Worm (Caenorhabditis elegans) whole organism, L4/young adult: ENCODE results near the gene K11H12.8.

Experiments
- W03F9.2 ChIP-seq: fragments of 150-350 bp; optimal IDR thresholded peaks from 2 replicates; lab custom pipeline; 2014; ENCODE audit warnings: missing biosample characterization, missing genetic modification characterization
- him-1 ChIP-seq: sonication (generic microtip); optimal IDR thresholded peaks from 2 replicates; lab custom pipeline; 2016; ENCODE audit warnings: missing genotype, missing genetic modification reagents, missing genetic modification characterization, missing compliant biosample characterization

- TF ChIP-seq W03F9.2 (tag; lab: Kevin White, UChicago), result no peak
- TF ChIP-seq him-1 (tag; lab: Kevin White, UChicago), result no peak
Measured at ce11 chrIV:607628-608027, 47.6 kb upstream of the K11H12.8 start.
